Fruit fly (Drosophila melanogaster) whole organism, pupa: ENCODE results near the gene La.
A peak's percentile ranks its signal among the peaks of the same experiment; 100 is the strongest.

ENCODE experiments used
- CG10348 ChIP-seq: fragments of 200-800 bp; sonication (Bioruptor generic); IDR thresholded peaks from 2 replicates; pipeline ENCODE4 v1.3.6; 2022; ENCODE audit warnings: missing biosample characterization, missing genetic modification characterization
- CG12605 ChIP-seq: fragments of 200-800 bp; sonication (Bioruptor generic); IDR thresholded peaks from 2 replicates; pipeline ENCODE4 v1.3.6; 2022; ENCODE audit warnings: missing biosample characterization, missing genetic modification characterization
- CG13204 ChIP-seq: fragments of 200-800 bp; sonication (Bioruptor generic); optimal IDR thresholded peaks from 2 replicates; lab custom pipeline; 2018; ENCODE audit warnings: missing biosample characterization, mild to moderate bottlenecking, missing genetic modification characterization, moderate library complexity
- CG14655 ChIP-seq: fragments of 200-800 bp; sonication (Bioruptor generic); optimal IDR thresholded peaks from 3 replicates; lab custom pipeline; 2017; ENCODE audit warnings: mild to moderate bottlenecking, missing biosample characterization, missing genetic modification reagents, missing genetic modification characterization
- CG15710 ChIP-seq: fragments of 200-800 bp; sonication (Bioruptor generic); optimal IDR thresholded peaks from 2 replicates; lab custom pipeline; 2018; ENCODE audit warnings: missing biosample characterization, mild to moderate bottlenecking, missing genetic modification characterization, moderate library complexity
- CG17806 ChIP-seq: fragments of 200-800 bp; sonication (Bioruptor generic); optimal IDR thresholded peaks from 2 replicates; lab custom pipeline; 2018; ENCODE audit warnings: missing biosample characterization, mild to moderate bottlenecking, missing genetic modification characterization, moderate library complexity
- CG32121 ChIP-seq: fragments of 200-800 bp; sonication (Bioruptor generic); IDR thresholded peaks from 2 replicates; pipeline ENCODE4 v1.3.6; 2022; ENCODE audit warnings: missing biosample characterization, missing genetic modification characterization
- CG34367 ChIP-seq: fragments of 200-800 bp; sonication (Bioruptor generic); optimal IDR thresholded peaks from 2 replicates; lab custom pipeline; 2018; ENCODE audit warnings: missing biosample characterization, mild to moderate bottlenecking, missing genetic modification characterization
- CG4496 ChIP-seq: fragments of 200-800 bp; sonication (Bioruptor generic); IDR thresholded peaks from 3 replicates; pipeline ENCODE4 v1.3.6; 2022; ENCODE audit warnings: missing biosample characterization, missing genetic modification characterization
- CG8159 ChIP-seq: fragments of 200-800 bp; sonication (Bioruptor generic); optimal IDR thresholded peaks from 3 replicates; lab custom pipeline; 2018; ENCODE audit warnings: missing biosample characterization, mild to moderate bottlenecking, missing genetic modification characterization, moderate library complexity
- CG8301 ChIP-seq: fragments of 200-800 bp; sonication (Bioruptor generic); optimal IDR thresholded peaks from 2 replicates; lab custom pipeline; 2018; ENCODE audit warnings: missing biosample characterization, mild to moderate bottlenecking, missing genetic modification characterization
- CG9948 ChIP-seq: fragments of 200-800 bp; sonication (Bioruptor generic); optimal IDR thresholded peaks from 2 replicates; lab custom pipeline; 2018; ENCODE audit warnings: missing biosample characterization, mild to moderate bottlenecking, missing genetic modification characterization, moderate library complexity
- D1 ChIP-seq: fragments of 200-800 bp; sonication (Bioruptor generic); optimal IDR thresholded peaks from 2 replicates; lab custom pipeline; 2018; ENCODE audit warnings: missing biosample characterization, mild to moderate bottlenecking, missing genetic modification characterization, moderate library complexity
- EcR ChIP-seq: fragments of 200-800 bp; sonication (Bioruptor generic); optimal IDR thresholded peaks from 3 replicates; lab custom pipeline; 2019; ENCODE audit warnings: missing biosample characterization, missing genetic modification characterization, mild to moderate bottlenecking, moderate library complexity, missing genetic modification reagents
- Ets98B ChIP-seq: fragments of 200-800 bp; sonication (Bioruptor generic); IDR thresholded peaks from 2 replicates; pipeline ENCODE4 v1.3.6; 2022; ENCODE audit warnings: missing biosample characterization, missing genetic modification characterization
- Pif1A ChIP-seq: fragments of 200-800 bp; sonication (Bioruptor generic); optimal IDR thresholded peaks from 3 replicates; lab custom pipeline; 2016; ENCODE audit warnings: missing biosample characterization, missing genetic modification characterization
- Pif1B ChIP-seq: fragments of 200-800 bp; sonication (Bioruptor generic); optimal IDR thresholded peaks from 3 replicates; lab custom pipeline; 2016; ENCODE audit warnings: missing biosample characterization, missing genetic modification characterization
- Snoo ChIP-seq: fragments of 200-800 bp; sonication (Bioruptor generic); optimal IDR thresholded peaks from 3 replicates; lab custom pipeline; 2017; ENCODE audit warnings: missing biosample characterization, mild to moderate bottlenecking, missing genetic modification characterization, inconsistent platforms
- fd96Ca ChIP-seq: fragments of 200-800 bp; sonication (Bioruptor generic); IDR thresholded peaks from 3 replicates; pipeline ENCODE4 v1.3.6; 2022; ENCODE audit warnings: missing biosample characterization, missing genetic modification characterization
- gl ChIP-seq: fragments of 200-800 bp; sonication (Bioruptor generic); optimal IDR thresholded peaks from 2 replicates; lab custom pipeline; 2018; ENCODE audit warnings: missing biosample characterization, mild to moderate bottlenecking, missing genetic modification characterization
- rn ChIP-seq: fragments of 200-800 bp; sonication (Bioruptor generic); IDR thresholded peaks from 2 replicates; pipeline ENCODE4 v1.3.6; 2022; ENCODE audit warnings: missing biosample characterization, missing genetic modification characterization

La gene

dm6 chr2L:20349671-20350539, at the start of gene La, which contains the start of gene RtGEF:
Gene La (minus strand): TSS chr2L:20350012.
Gene RtGEF (plus strand): TSS chr2L:20350434.
- TF ChIP-seq fd96Ca (GFP tag; lab: Robert Waterston, UW) (0 out of 3 replicates have a peak, but pooled peaks have one; percentile 10), CG34367 (peak; percentile 16), Pif1A (GFP tag; lab: Kevin White, UChicago) (peak; percentile 3), CG15710 (tag; lab: Kevin White, UChicago) (peak; percentile 20), CG8301 (tag; lab: Kevin White, UChicago) (no peak), Snoo (tag; lab: Kevin White, UChicago) (no peak), Ets98B (GFP tag; lab: Robert Waterston, UW) (no peak), rn (GFP tag; lab: Robert Waterston, UW) (no peak), CG32121 (GFP tag; lab: Robert Waterston, UW) (no peak), CG4496 (GFP tag; lab: Robert Waterston, UW) (0 out of 3 replicates have a peak, but pooled peaks have one; percentile 16)

- TF ChIP-seq fd96Ca (GFP tag; lab: Robert Waterston, UW): 0 out of 3 replicates have a peak, but pooled peaks have one; percentile 18
- TF ChIP-seq CG32121 (GFP tag; lab: Robert Waterston, UW): no peak
- TF ChIP-seq CG4496 (GFP tag; lab: Robert Waterston, UW): peak; percentile 48; the same call in 1 of the 3 replicates
Measured at dm6 chr2L:20399239-20399638, 49.4 kb upstream of the La start.

dm6 chr2L:20397032-20397431, 47.2 kb upstream of the La start:
- TF ChIP-seq CG17806 (tag; lab: Kevin White, UChicago) (no peak), gl (no peak), Pif1B (GFP tag; lab: Kevin White, UChicago) (no peak), fd96Ca (GFP tag; lab: Robert Waterston, UW) (no peak), CG13204 (GFP tag; lab: Kevin White, UChicago) (no peak), CG8301 (tag; lab: Kevin White, UChicago) (no peak), CG9948 (tag; lab: Kevin White, UChicago) (no peak), Pif1A (GFP tag; lab: Kevin White, UChicago) (no peak), CG12605 (GFP tag; lab: Robert Waterston, UW) (no peak), CG4496 (GFP tag; lab: Robert Waterston, UW) (no peak), Ets98B (GFP tag; lab: Robert Waterston, UW) (no peak), CG8159 (tag; lab: Kevin White, UChicago) (no peak), CG34367 (no peak), D1 (tag; lab: Kevin White, UChicago) (no peak), CG15710 (tag; lab: Kevin White, UChicago) (no peak), CG32121 (GFP tag; lab: Robert Waterston, UW) (no peak)

dm6 chr2L:20390004-20390403, 40.2 kb upstream of the La start:
- TF ChIP-seq CG9948 (tag; lab: Kevin White, UChicago) (no peak), rn (GFP tag; lab: Robert Waterston, UW) (no peak), Snoo (tag; lab: Kevin White, UChicago) (no peak), Ets98B (GFP tag; lab: Robert Waterston, UW) (no peak), CG8301 (tag; lab: Kevin White, UChicago) (no peak), CG34367 (no peak), CG14655 (GFP tag; lab: Kevin White, UChicago) (no peak), CG13204 (GFP tag; lab: Kevin White, UChicago) (no peak), Pif1A (GFP tag; lab: Kevin White, UChicago) (no peak), CG12605 (GFP tag; lab: Robert Waterston, UW) (no peak), fd96Ca (GFP tag; lab: Robert Waterston, UW) (no peak), CG32121 (GFP tag; lab: Robert Waterston, UW) (no peak), CG15710 (tag; lab: Kevin White, UChicago) (no peak), EcR (GFP tag; lab: Kevin White, UChicago) (no peak), Pif1B (GFP tag; lab: Kevin White, UChicago) (no peak), CG17806 (tag; lab: Kevin White, UChicago) (no peak), CG10348 (no peak), gl (no peak), CG4496 (GFP tag; lab: Robert Waterston, UW) (no peak)
- TF ChIP-seq, all 21 proteins: peak for 0

- TF ChIP-seq CG8159 (tag; lab: Kevin White, UChicago): no peak
- TF ChIP-seq D1 (tag; lab: Kevin White, UChicago): no peak
- no peak for TF ChIP-seq Pif1A (GFP tag; lab: Kevin White, UChicago)
- TF ChIP-seq fd96Ca (GFP tag; lab: Robert Waterston, UW): no peak
Measured at dm6 chr2L:20382141-20382815, 32.5 kb upstream of the La start, which contains the start of gene CG16798. Gene CG16798 (minus strand): TSS chr2L:20382356.
